Worm (Caenorhabditis elegans) whole organism, young adult: Measurements from ENCODE around the gene let-711.
A peak's percentile ranks its signal among the peaks of the same experiment; 100 is the strongest.

Experiments
- B0019.2 ChIP-seq: fragments of 200-800 bp; sonication (Bioruptor generic); conservative IDR thresholded peaks from 2 replicates; pipeline ENCODE4 v1.3.6; 2022; ENCODE audit warnings: missing genetic modification reagents, missing genetic modification characterization, missing compliant biosample characterization
- C06A6.2 ChIP-seq: fragments of 200-800 bp; sonication (Bioruptor generic); conservative IDR thresholded peaks from 2 replicates; pipeline ENCODE4 v1.3.6; 2022; ENCODE audit warnings: missing genetic modification characterization, missing compliant biosample characterization
- F23B12.7 ChIP-seq: sonication (generic microtip); optimal IDR thresholded peaks from 2 replicates; lab custom pipeline; 2017; ENCODE audit warnings: missing genetic modification characterization, mild to moderate bottlenecking, missing compliant biosample characterization, antibody characterized with exemption, moderate library complexity; ENCODE audit not compliant: insufficient read depth
- F37B4.10 ChIP-seq: fragments of 200-800 bp; sonication (Bioruptor generic); IDR thresholded peaks from 2 replicates; pipeline ENCODE4 v1.3.6; 2022; ENCODE audit warnings: missing genetic modification characterization, missing compliant biosample characterization
- F52B5.7 ChIP-seq: sonication (generic microtip); optimal IDR thresholded peaks from 2 replicates; lab custom pipeline; 2016; ENCODE audit warnings: mild to moderate bottlenecking, missing genetic modification characterization, missing compliant biosample characterization
- F57A8.1 ChIP-seq: fragments of 200-800 bp; sonication (Bioruptor generic); optimal IDR thresholded peaks from 2 replicates; lab custom pipeline; 2018; ENCODE audit warnings: mild to moderate bottlenecking, missing genetic modification characterization, moderate library complexity, missing compliant biosample characterization
- K11D2.4 ChIP-seq: fragments of 200-800 bp; sonication (Bioruptor generic); IDR thresholded peaks from 2 replicates; pipeline ENCODE4 v1.3.6; 2022; ENCODE audit warnings: missing genetic modification reagents, missing genetic modification characterization, missing compliant biosample characterization
- K12H6.12 ChIP-seq: fragments of 200-800 bp; sonication (Bioruptor generic); optimal IDR thresholded peaks from 2 replicates; lab custom pipeline; 2018; ENCODE audit warnings: mild to moderate bottlenecking, missing genetic modification characterization, missing compliant biosample characterization
- T26A5.8 ChIP-seq: sonication (generic microtip); optimal IDR thresholded peaks from 2 replicates; lab custom pipeline; 2016; ENCODE audit warnings: missing genetic modification characterization, missing compliant biosample characterization
- Y56A3A.18 ChIP-seq: fragments of 200-800 bp; sonication (Bioruptor generic); IDR thresholded peaks from 2 replicates; pipeline ENCODE4 v1.3.6; 2022; ENCODE audit warnings: missing genetic modification reagents, missing genetic modification characterization, missing compliant biosample characterization
- Y67H2A.10 ChIP-seq: fragments of 200-800 bp; sonication (Bioruptor generic); conservative IDR thresholded peaks from 2 replicates; pipeline ENCODE4 v1.3.6; 2022; ENCODE audit warnings: missing genetic modification reagents, missing genetic modification characterization, missing compliant biosample characterization
- Y79H2A.3 ChIP-seq: fragments of 200-800 bp; sonication (Bioruptor generic); conservative IDR thresholded peaks from 2 replicates; pipeline ENCODE4 v1.3.6; 2022; ENCODE audit warnings: missing genetic modification reagents, missing genetic modification characterization, missing compliant biosample characterization
- Y95B8A.8 ChIP-seq: fragments of 200-800 bp; sonication (Bioruptor generic); IDR thresholded peaks from 2 replicates; pipeline ENCODE4 v1.3.6; 2022; ENCODE audit warnings: missing genetic modification reagents, missing genetic modification characterization, missing compliant biosample characterization
- ZK185.1 ChIP-seq: sonication (generic microtip); optimal IDR thresholded peaks from 2 replicates; lab custom pipeline; 2016; ENCODE audit warnings: mild to moderate bottlenecking, missing genetic modification characterization, missing compliant biosample characterization; ENCODE audit not compliant: poor library complexity, severe bottlenecking
- akir-1 ChIP-seq: fragments of 200-800 bp; sonication (Bioruptor generic); optimal IDR thresholded peaks from 2 replicates; lab custom pipeline; 2018; ENCODE audit warnings: mild to moderate bottlenecking, missing genetic modification characterization, moderate library complexity, missing compliant biosample characterization
- athp-1 ChIP-seq: sonication (generic microtip); optimal IDR thresholded peaks from 2 replicates; lab custom pipeline; 2017; ENCODE audit warnings: mild to moderate bottlenecking, missing genetic modification characterization, missing compliant biosample characterization
- bed-1 ChIP-seq: fragments of 200-800 bp; sonication (Bioruptor generic); IDR thresholded peaks from 2 replicates; pipeline ENCODE4 v1.3.6; 2022; ENCODE audit warnings: missing genetic modification reagents, missing genetic modification characterization, missing compliant biosample characterization
- ceh-27 ChIP-seq: fragments of 200-800 bp; sonication (Bioruptor generic); optimal IDR thresholded peaks from 2 replicates; lab custom pipeline; 2018; ENCODE audit warnings: mild to moderate bottlenecking, missing genetic modification characterization, moderate library complexity, missing compliant biosample characterization
- ceh-58 ChIP-seq: fragments of 200-800 bp; sonication (Bioruptor generic); IDR thresholded peaks from 2 replicates; pipeline ENCODE4 v1.3.6; 2022; ENCODE audit warnings: missing genetic modification characterization, missing compliant biosample characterization
- ceh-91 ChIP-seq: fragments of 200-800 bp; sonication (Bioruptor generic); IDR thresholded peaks from 2 replicates; pipeline ENCODE4 v1.3.6; 2022; ENCODE audit warnings: missing genetic modification reagents, missing genetic modification characterization, missing compliant biosample characterization
- chd-7 ChIP-seq: sonication (generic microtip); optimal IDR thresholded peaks from 2 replicates; lab custom pipeline; 2016; ENCODE audit warnings: mild to moderate bottlenecking, missing genetic modification characterization, moderate library complexity, missing compliant biosample characterization
- dpl-1 ChIP-seq: fragments of 150-350 bp; optimal IDR thresholded peaks from 2 replicates; lab custom pipeline; 2014; ENCODE audit warnings: missing biosample characterization, missing genetic modification reagents, missing genetic modification characterization
- efl-1 ChIP-seq: fragments of 150-350 bp; optimal IDR thresholded peaks from 2 replicates; lab custom pipeline; 2014; ENCODE audit warnings: missing biosample characterization, missing genetic modification reagents, missing genetic modification characterization
- hlh-26 ChIP-seq: fragments of 200-800 bp; sonication (Bioruptor generic); conservative IDR thresholded peaks from 2 replicates; pipeline ENCODE4 v1.3.6; 2022; ENCODE audit warnings: missing genetic modification reagents, missing genetic modification characterization, missing compliant biosample characterization
- hrde-1 ChIP-seq: sonication (generic microtip); optimal IDR thresholded peaks from 2 replicates; lab custom pipeline; 2016; ENCODE audit warnings: missing genetic modification characterization, mild to moderate bottlenecking, missing compliant biosample characterization, moderate library complexity, missing genotype, missing genetic modification reagents, borderline replicate concordance
- let-607 ChIP-seq, 2 experiments: fragments of 200-800 bp in 1 of 2; sonication (Bioruptor generic) in 1 of 2; sonication (generic microtip) in 1 of 2; optimal IDR thresholded peaks; 2 replicates each; lab custom pipeline; 2016 to 2018; ENCODE audit warnings: mild to moderate bottlenecking in 2 of 2, missing compliant biosample characterization in 2 of 2, missing genetic modification characterization in 2 of 2, moderate library complexity in 2 of 2, missing genotype in 1 of 2
- lin-35 ChIP-seq, 3 experiments: fragments of 150-350 bp in 2 of 3; sonication (generic microtip) in 1 of 3; optimal IDR thresholded peaks; 2 replicates each; lab custom pipeline; 2014 to 2018; ENCODE audit warnings: missing biosample characterization in 3 of 3, missing genetic modification characterization in 3 of 3, missing genetic modification reagents in 3 of 3
- lin-40 ChIP-seq: sonication (generic microtip); optimal IDR thresholded peaks from 2 replicates; lab custom pipeline; 2016; ENCODE audit warnings: missing genetic modification characterization, mild to moderate bottlenecking, missing compliant biosample characterization, missing genotype, missing genetic modification reagents
- lir-1 ChIP-seq: fragments of 200-800 bp; sonication (Bioruptor generic); conservative IDR thresholded peaks from 2 replicates; pipeline ENCODE4 v1.3.6; 2022; ENCODE audit warnings: missing genetic modification reagents, missing genetic modification characterization, missing compliant biosample characterization
- mxl-1 ChIP-seq: sonication (generic microtip); optimal IDR thresholded peaks from 2 replicates; lab custom pipeline; 2016; ENCODE audit warnings: missing genetic modification characterization, missing compliant biosample characterization
- nfya-2 ChIP-seq: fragments of 200-800 bp; sonication (Bioruptor generic); IDR thresholded peaks from 2 replicates; pipeline ENCODE4 v1.3.6; 2022; ENCODE audit warnings: missing genetic modification reagents, missing genetic modification characterization, missing compliant biosample characterization
- nhr-179 ChIP-seq: sonication (generic microtip); optimal IDR thresholded peaks from 2 replicates; lab custom pipeline; 2016; ENCODE audit warnings: mild to moderate bottlenecking, missing genetic modification characterization, missing compliant biosample characterization
- nhr-90 ChIP-seq: sonication (generic microtip); optimal IDR thresholded peaks from 2 replicates; lab custom pipeline; 2016; ENCODE audit warnings: missing genotype, mild to moderate bottlenecking, missing genetic modification characterization, missing compliant biosample characterization
- rec-8 ChIP-seq, 2 experiments: sonication (generic microtip); optimal IDR thresholded peaks; 2 replicates each; lab custom pipeline; 2016; ENCODE audit warnings: mild to moderate bottlenecking in 2 of 2, missing genetic modification characterization in 2 of 2, missing genetic modification reagents in 2 of 2, missing genotype in 2 of 2, missing biosample characterization in 1 of 2, missing compliant biosample characterization in 1 of 2, moderate library complexity in 1 of 2
- rpc-1 ChIP-seq, 2 experiments: fragments of 150-350 bp in 1 of 2; sonication (generic microtip) in 1 of 2; optimal IDR thresholded peaks; 2 replicates each; lab custom pipeline; 2014 to 2018; ENCODE audit warnings: missing biosample characterization in 1 of 2, missing genetic modification characterization in 1 of 2, missing genetic modification reagents in 1 of 2, missing genotype in 1 of 2
- snpc-1.1 ChIP-seq: sonication (generic microtip); optimal IDR thresholded peaks from 2 replicates; lab custom pipeline; 2017; ENCODE audit warnings: missing genetic modification characterization, mild to moderate bottlenecking, missing compliant biosample characterization, antibody characterized with exemption, moderate library complexity, missing genotype, missing genetic modification reagents; ENCODE audit not compliant: insufficient read depth
- snpc-1.3 ChIP-seq: sonication (generic microtip); optimal IDR thresholded peaks from 2 replicates; lab custom pipeline; 2017; ENCODE audit warnings: missing genetic modification characterization, mild to moderate bottlenecking, missing compliant biosample characterization, antibody characterized with exemption, moderate library complexity, missing genotype, missing genetic modification reagents; ENCODE audit not compliant: insufficient read depth
- snpc-3.4 ChIP-seq: sonication (generic microtip); optimal IDR thresholded peaks from 2 replicates; lab custom pipeline; 2017; ENCODE audit warnings: missing genetic modification characterization, mild to moderate bottlenecking, missing compliant biosample characterization, antibody characterized with exemption, moderate library complexity, missing genotype, missing genetic modification reagents
- snpc-4 ChIP-seq, 5 experiments: fragments of 150-350 bp in 1 of 5; sonication (generic microtip) in 4 of 5; optimal IDR thresholded peaks; 2 replicates each; lab custom pipeline; 2014 to 2018; ENCODE audit warnings: missing genetic modification characterization in 5 of 5, missing biosample characterization in 3 of 5, antibody characterized with exemption in 2 of 5, mild to moderate bottlenecking in 2 of 5, missing compliant biosample characterization in 2 of 5, missing genotype in 2 of 5, moderate library complexity in 2 of 5, missing genetic modification reagents in 1 of 5
- tbx-9 ChIP-seq: sonication (generic microtip); optimal IDR thresholded peaks from 2 replicates; lab custom pipeline; 2016; ENCODE audit warnings: borderline replicate concordance, missing genetic modification characterization, inconsistent platforms, missing compliant biosample characterization
- unc-130 ChIP-seq: sonication (generic microtip); optimal IDR thresholded peaks from 2 replicates; lab custom pipeline; 2016; ENCODE audit warnings: missing genetic modification reagents, missing genetic modification characterization, missing compliant biosample characterization
- unc-62 ChIP-seq: fragments of 150-350 bp; optimal IDR thresholded peaks from 2 replicates; lab custom pipeline; 2014; ENCODE audit warnings: missing biosample characterization, missing genetic modification reagents, missing genetic modification characterization
- ztf-22 ChIP-seq: fragments of 200-800 bp; sonication (Bioruptor generic); optimal IDR thresholded peaks from 2 replicates; lab custom pipeline; 2018; ENCODE audit warnings: mild to moderate bottlenecking, missing genetic modification characterization, moderate library complexity, missing compliant biosample characterization
- ztf-26 ChIP-seq: sonication (generic microtip); optimal IDR thresholded peaks from 2 replicates; lab custom pipeline; 2017; ENCODE audit warnings: missing genetic modification characterization, missing compliant biosample characterization
- ztf-28 ChIP-seq: fragments of 200-800 bp; sonication (Bioruptor generic); IDR thresholded peaks from 2 replicates; pipeline ENCODE4 v1.3.6; 2022; ENCODE audit warnings: missing genetic modification reagents, missing genetic modification characterization, missing compliant biosample characterization

let-711 gene

ce11 chrIII:6958674-6959241 lies 12.2 kb downstream of the let-711 start (continued):
- TF ChIP-seq snpc-4 (GFP tag; optimal IDR thresholded peaks at IDR 0.05; lab: Kevin White, UChicago) = no peak
- no peak for TF ChIP-seq snpc-4 (tag; optimal IDR thresholded peaks at IDR 0.05; lab: Kevin White, UChicago)
- peak; percentile 62; the same call in 1 of the 2 replicates for TF ChIP-seq Y79H2A.3 (GFP tag; lab: Robert Waterston, UW)
- TF ChIP-seq mxl-1 (tag; lab: Kevin White, UChicago) = no peak
- no peak for TF ChIP-seq Y67H2A.10 (GFP tag; lab: Robert Waterston, UW)
- TF ChIP-seq unc-62 = no peak
- no peak for TF ChIP-seq nfya-2 (GFP tag; lab: Robert Waterston, UW)
- no peak for TF ChIP-seq ztf-28 (GFP tag; lab: Robert Waterston, UW)
- TF ChIP-seq nhr-179 (tag; lab: Kevin White, UChicago) = no peak
- TF ChIP-seq lir-1 (GFP tag; lab: Robert Waterston, UW) = no peak
- no peak for TF ChIP-seq lin-40
- no peak for TF ChIP-seq rpc-1 (optimal IDR thresholded peaks at IDR 0.05; lab: Kevin White, UChicago)
- TF ChIP-seq rpc-1 (tag; optimal IDR thresholded peaks at IDR 0.05; lab: Kevin White, UChicago) = no peak
- no peak for TF ChIP-seq ZK185.1 (tag; lab: Kevin White, UChicago)
- no peak for TF ChIP-seq chd-7
- no peak for TF ChIP-seq ztf-22
- TF ChIP-seq ceh-27 (GFP tag; lab: Kevin White, UChicago) = no peak
- TF ChIP-seq akir-1 (GFP tag; lab: Kevin White, UChicago) = no peak
- no peak for TF ChIP-seq unc-130
- TF ChIP-seq Y56A3A.18 (GFP tag; lab: Robert Waterston, UW) = 0 out of 2 replicates have a peak, but pooled peaks have one; percentile 46
- TF ChIP-seq F52B5.7 (tag; lab: Kevin White, UChicago) = no peak
- peak; percentile 64 for TF ChIP-seq efl-1 (GFP tag; lab: Kevin White, UChicago)
- TF ChIP-seq B0019.2 (GFP tag; lab: Robert Waterston, UW) = no peak
- TF ChIP-seq F37B4.10 (GFP tag; lab: Robert Waterston, UW) = no peak
- TF ChIP-seq dpl-1 (GFP tag; lab: Kevin White, UChicago) = peak; percentile 18
- TF ChIP-seq T26A5.8 (tag; lab: Kevin White, UChicago) = no peak
- no peak for TF ChIP-seq snpc-1.1 (tag; lab: Kevin White, UChicago)
- no peak for TF ChIP-seq hlh-26
- TF ChIP-seq hrde-1 (tag; lab: Kevin White, UChicago) = peak; percentile 54
- TF ChIP-seq K12H6.12 = no peak
- TF ChIP-seq ceh-58 (GFP tag; lab: Robert Waterston, UW) = no peak
- no peak for TF ChIP-seq let-607 (tag; optimal IDR thresholded peaks at IDR 0.05; lab: Kevin White, UChicago)
- TF ChIP-seq C06A6.2 (GFP tag; lab: Robert Waterston, UW) = no peak
- TF ChIP-seq ztf-26 (tag; lab: Kevin White, UChicago) = no peak
- TF ChIP-seq bed-1 (GFP tag; lab: Robert Waterston, UW) = no peak
- no peak for TF ChIP-seq K11D2.4 (GFP tag; lab: Robert Waterston, UW)
- no peak for TF ChIP-seq F23B12.7 (tag; lab: Kevin White, UChicago)
- peak; percentile 52 for TF ChIP-seq snpc-3.4 (tag; lab: Kevin White, UChicago)
- TF ChIP-seq athp-1 (tag; lab: Kevin White, UChicago) = peak; percentile 71
- TF ChIP-seq rec-8 (tag; optimal IDR thresholded peaks at IDR 0.05; lab: Kevin White, UChicago) = peak in 1 of 2 experiments; percentile 9
- TF ChIP-seq Y95B8A.8 = peak; percentile 12; the same call in 1 of the 2 replicates
- TF ChIP-seq lin-35 (GFP tag; optimal IDR thresholded peaks at IDR 0.05; lab: Kevin White, UChicago) = peak in 1 of 3 experiments; percentile 38
- no peak for TF ChIP-seq tbx-9
- TF ChIP-seq F57A8.1 = no peak
- TF ChIP-seq nhr-90 (tag; lab: Kevin White, UChicago) = no peak
- TF ChIP-seq snpc-1.3 (tag; lab: Kevin White, UChicago) = peak; percentile 25
- peak; percentile 72 for TF ChIP-seq ceh-91
